Fruit fly (Drosophila melanogaster): Measurements from ENCODE around the gene CG33985.

DNA sequence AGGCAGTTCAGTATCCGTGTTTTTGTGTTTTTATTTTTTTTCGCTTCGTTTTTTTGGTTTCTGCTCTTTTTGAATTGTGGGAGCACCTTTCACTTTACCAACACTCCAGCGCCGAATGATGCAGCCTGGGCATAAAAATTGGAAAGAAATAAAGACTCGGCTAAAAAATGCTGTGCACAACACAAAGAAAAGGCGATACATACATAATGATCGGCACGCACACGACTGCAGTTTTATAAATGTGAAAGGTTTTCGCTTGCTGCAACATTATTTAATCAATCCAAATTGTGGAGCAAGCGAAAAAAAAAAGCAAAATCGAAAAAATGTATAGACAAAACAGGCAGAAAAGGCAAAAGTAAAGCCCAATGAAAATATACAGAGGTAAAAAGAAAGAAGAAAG is 16.4 kb upstream of the CG33985 start:
- TF ChIP-seq Myc (optimal IDR thresholded peaks at IDR 0.05) (no peak), h (optimal IDR thresholded peaks at IDR 0.05) (no peak), Sin3A (optimal IDR thresholded peaks at IDR 0.05) (no peak), psq (optimal IDR thresholded peaks at IDR 0.05) (no peak), insv (optimal IDR thresholded peaks at IDR 0.05) (no peak), ttk (optimal IDR thresholded peaks at IDR 0.05) (no peak)
